Fruit fly (Drosophila melanogaster): ENCODE measurements around the gene CG4658.

DNA sequence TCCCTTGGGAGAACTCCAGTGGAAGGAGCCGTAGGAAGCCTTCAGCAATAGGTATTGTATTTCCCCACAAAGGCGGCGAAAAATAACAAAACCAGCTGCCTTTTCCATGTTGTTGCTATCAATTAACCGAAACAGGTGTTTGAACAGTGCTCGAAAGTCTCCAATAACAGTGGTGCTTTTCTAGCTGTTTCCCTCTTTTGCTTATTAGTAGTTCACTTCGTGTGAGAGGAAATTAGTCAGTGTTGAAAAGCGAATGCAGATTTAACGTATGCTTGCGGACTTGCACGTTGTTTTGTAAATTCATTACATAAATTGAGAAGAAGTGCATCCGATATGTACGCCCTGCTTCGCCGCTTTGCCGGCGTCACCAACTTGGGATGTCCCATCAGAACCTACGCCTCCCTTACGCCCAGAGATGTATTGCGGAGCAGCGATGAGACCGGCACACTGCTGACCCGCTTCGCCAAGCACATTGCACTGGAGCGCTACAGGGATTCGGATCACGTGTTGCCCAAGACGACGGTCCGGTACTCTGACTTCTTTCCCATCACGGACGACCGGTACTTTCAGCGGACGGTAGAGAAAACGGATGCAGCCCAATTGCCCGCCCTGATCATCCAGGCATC, 18.2 kb upstream of the CG4658 start, which contains the start of the genes Datp and CG4619:
- TF ChIP-seq ss (GFP tag; optimal IDR thresholded peaks at IDR 0.05), result no peak
- TF ChIP-seq CG6854 (GFP tag; optimal IDR thresholded peaks at IDR 0.05), result no peak
- TF ChIP-seq CG11294 (GFP tag; IDR thresholded peaks at IDR 0.05), result no peak
